Fruit fly (Drosophila melanogaster) whole organism, adult: ENCODE results near the gene ppk16.
A peak's percentile ranks its signal among the peaks of the same experiment; 100 is the strongest.

Experiments used
- CG11617 ChIP-seq: fragments of 200-800 bp; sonication (Bioruptor generic); optimal IDR thresholded peaks from 2 replicates; lab custom pipeline; 2017; ENCODE audit warnings: mild to moderate bottlenecking, missing biosample characterization, missing genetic modification reagents, missing genetic modification characterization
- CG12768 ChIP-seq: fragments of 200-800 bp; sonication (Bioruptor generic); optimal IDR thresholded peaks from 2 replicates; lab custom pipeline; 2017; ENCODE audit warnings: missing biosample characterization, missing genetic modification characterization, mild to moderate bottlenecking, moderate library complexity, missing genetic modification reagents
- CG14711 ChIP-seq: fragments of 200-800 bp; sonication (Bioruptor generic); optimal IDR thresholded peaks from 2 replicates; lab custom pipeline; 2018; ENCODE audit warnings: missing biosample characterization, mild to moderate bottlenecking, missing genetic modification characterization, moderate library complexity
- CG1620 ChIP-seq: fragments of 200-800 bp; sonication (Bioruptor generic); optimal IDR thresholded peaks from 2 replicates; lab custom pipeline; 2016; ENCODE audit warnings: missing biosample characterization, missing genetic modification characterization
- CG33017 ChIP-seq: fragments of 200-800 bp; sonication (Bioruptor generic); optimal IDR thresholded peaks from 2 replicates; lab custom pipeline; 2018; ENCODE audit warnings: missing biosample characterization, mild to moderate bottlenecking, missing genetic modification characterization, moderate library complexity
- CG5204 ChIP-seq: fragments of 200-800 bp; sonication (Bioruptor generic); optimal IDR thresholded peaks from 2 replicates; lab custom pipeline; 2016; ENCODE audit warnings: missing biosample characterization, missing genetic modification characterization
- CG7045 ChIP-seq: fragments of 200-800 bp; sonication (Bioruptor generic); optimal IDR thresholded peaks from 2 replicates; lab custom pipeline; 2017; ENCODE audit warnings: missing biosample characterization, mild to moderate bottlenecking, missing genetic modification characterization
- CG7101 ChIP-seq: fragments of 200-800 bp; sonication (Bioruptor generic); optimal IDR thresholded peaks from 2 replicates; lab custom pipeline; 2018; ENCODE audit warnings: missing biosample characterization, mild to moderate bottlenecking, missing genetic modification characterization, moderate library complexity
- Clk ChIP-seq: fragments of 200-800 bp; sonication (Bioruptor generic); optimal IDR thresholded peaks from 2 replicates; lab custom pipeline; 2017; ENCODE audit warnings: missing biosample characterization, missing genetic modification characterization
- Crg-1 ChIP-seq: fragments of 200-800 bp; sonication (Bioruptor generic); optimal IDR thresholded peaks from 2 replicates; lab custom pipeline; 2016; ENCODE audit warnings: missing biosample characterization, missing genetic modification characterization
- Hr96 ChIP-seq: fragments of 200-800 bp; sonication (Bioruptor generic); optimal IDR thresholded peaks from 2 replicates; lab custom pipeline; 2016; ENCODE audit warnings: missing biosample characterization, missing genetic modification characterization
- Mnt ChIP-seq: fragments of 200-800 bp; sonication (Bioruptor generic); optimal IDR thresholded peaks from 2 replicates; lab custom pipeline; 2016; ENCODE audit warnings: missing biosample characterization, mild to moderate bottlenecking, missing genetic modification characterization
- bab1 ChIP-seq: fragments of 200-800 bp; sonication (Bioruptor generic); optimal IDR thresholded peaks from 3 replicates; lab custom pipeline; 2019; ENCODE audit warnings: missing biosample characterization, mild to moderate bottlenecking, missing genetic modification characterization, moderate library complexity
- cic ChIP-seq: fragments of 200-800 bp; sonication (Bioruptor generic); optimal IDR thresholded peaks from 2 replicates; lab custom pipeline; 2017; ENCODE audit warnings: missing biosample characterization, mild to moderate bottlenecking, missing genetic modification characterization, moderate library complexity
- cnc ChIP-seq, 2 experiments: fragments of >200 bp; optimal IDR thresholded peaks; 2 replicates each; lab custom pipeline; 2017
- kay ChIP-seq: fragments of 200-800 bp; sonication (Bioruptor generic); peaks from one replicate; lab custom pipeline; 2016; ENCODE audit warnings: missing biosample characterization, missing genetic modification characterization, borderline replicate concordance
- ovo ChIP-seq: fragments of 200-800 bp; sonication (Bioruptor generic); optimal IDR thresholded peaks from 2 replicates; lab custom pipeline; 2016; ENCODE audit warnings: missing biosample characterization, missing genetic modification characterization
- pad ChIP-seq: fragments of 200-800 bp; sonication (Bioruptor generic); optimal IDR thresholded peaks from 3 replicates; lab custom pipeline; 2017; ENCODE audit warnings: missing biosample characterization, missing genetic modification characterization, mild to moderate bottlenecking, moderate library complexity, missing genetic modification reagents
- tj ChIP-seq: fragments of 200-800 bp; sonication (Bioruptor generic); optimal IDR thresholded peaks from 3 replicates; lab custom pipeline; 2017; ENCODE audit warnings: missing biosample characterization, mild to moderate bottlenecking, missing genetic modification characterization, moderate library complexity
- toe ChIP-seq: fragments of 200-800 bp; sonication (Bioruptor generic); optimal IDR thresholded peaks from 2 replicates; lab custom pipeline; 2016; ENCODE audit warnings: missing biosample characterization, missing genetic modification characterization

Gene ppk16

DNA sequence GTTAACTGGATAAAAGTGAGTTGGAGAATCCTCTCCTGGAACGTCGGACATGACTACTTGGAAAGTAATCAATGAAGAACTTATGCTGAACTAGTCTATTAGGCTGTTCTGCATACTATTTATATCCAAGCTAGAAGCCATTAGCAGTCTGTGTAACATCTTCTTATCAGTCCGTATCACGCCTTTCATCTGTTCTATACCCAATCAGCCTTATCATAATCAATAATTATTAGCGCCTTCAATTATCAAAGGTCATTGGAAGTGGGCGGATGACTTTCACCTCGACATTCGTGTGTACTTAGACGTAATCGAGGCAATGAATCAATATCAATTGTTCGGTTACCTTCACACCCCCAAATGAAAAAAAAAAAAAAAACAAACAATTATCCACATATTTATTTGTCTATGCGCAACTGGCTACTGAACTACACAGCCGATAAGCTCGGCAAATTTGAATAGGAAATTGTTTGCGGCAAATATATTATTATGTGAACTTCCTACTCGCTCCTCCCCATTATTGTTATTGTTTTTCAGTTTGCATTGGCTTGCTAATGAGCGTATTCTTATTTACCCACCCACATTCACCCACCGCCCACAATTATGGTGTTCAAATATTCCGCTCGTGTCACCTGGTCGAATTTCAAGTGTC lies at the start of gene ppk16, which contains the start of gene ppk11:
TSS of gene ppk16 (minus strand) at position 51 of the 649 bp plus-strand sequence.
TSS of gene ppk11 (minus strand) at position 51 of the 649 bp plus-strand sequence.
- TF ChIP-seq Crg-1 (peak; percentile 10), CG14711 (tag; lab: Kevin White, UChicago) (peak; percentile 16), ovo (GFP tag; lab: Kevin White, UChicago) (peak; percentile 2), kay (GFP tag; lab: Kevin White, UChicago) (peak; percentile 35), CG12768 (GFP tag; lab: Kevin White, UChicago) (no peak), Mnt (GFP tag; lab: Kevin White, UChicago) (peak; percentile 10), Clk (GFP tag; lab: Kevin White, UChicago) (no peak), tj (GFP tag; lab: Kevin White, UChicago) (no peak), CG5204 (GFP tag; lab: Kevin White, UChicago) (no peak), CG11617 (GFP tag; lab: Kevin White, UChicago) (peak; percentile 16), Hr96 (no peak), cnc (optimal IDR thresholded peaks at IDR 0.05; lab: Kevin White, UChicago) (no peak), CG33017 (tag; lab: Kevin White, UChicago) (no peak), CG7045 (no peak), CG7101 (tag; lab: Kevin White, UChicago) (peak; percentile 25), cic (GFP tag; lab: Kevin White, UChicago) (no peak), toe (GFP tag; lab: Kevin White, UChicago) (no peak), CG1620 (no peak), pad (GFP tag; lab: Kevin White, UChicago) (no peak), bab1 (GFP tag; lab: Kevin White, UChicago) (no peak)

DNA sequence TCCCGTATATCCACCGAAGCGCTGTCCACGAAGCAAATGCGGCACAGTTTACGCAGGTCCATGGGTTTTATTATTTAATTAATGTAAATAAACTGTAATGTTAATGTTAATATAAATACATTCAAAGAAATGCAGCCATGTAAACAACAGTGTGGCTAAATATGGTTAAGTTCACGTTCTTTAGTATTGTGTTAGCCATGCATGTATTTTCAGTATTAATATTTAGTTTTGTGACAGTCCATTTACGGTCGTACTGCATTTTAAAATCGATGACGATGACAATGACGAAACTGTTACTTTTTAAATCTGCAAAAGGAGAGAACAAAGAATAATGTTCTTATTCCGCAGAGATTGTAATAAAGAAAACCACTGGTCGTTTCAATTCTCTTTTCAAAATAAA lies 18.1 kb upstream of the ppk16 start, which contains the start of gene CG13123:
TSS of gene CG13123 (minus strand) at position 163 of the 400 bp plus-strand sequence.
- TF ChIP-seq CG7101 (tag; lab: Kevin White, UChicago), result no peak
- no peak for TF ChIP-seq CG5204 (GFP tag; lab: Kevin White, UChicago)
- TF ChIP-seq cic (GFP tag; lab: Kevin White, UChicago), result no peak
- TF ChIP-seq CG1620, result no peak
- TF ChIP-seq CG12768 (GFP tag; lab: Kevin White, UChicago), result no peak
- TF ChIP-seq CG14711 (tag; lab: Kevin White, UChicago), result peak; percentile 67
- TF ChIP-seq tj (GFP tag; lab: Kevin White, UChicago), result peak; percentile 34
- TF ChIP-seq toe (GFP tag; lab: Kevin White, UChicago), result no peak
- TF ChIP-seq Clk (GFP tag; lab: Kevin White, UChicago), result no peak
- no peak for TF ChIP-seq CG7045
- peak; percentile 46 for TF ChIP-seq bab1 (GFP tag; lab: Kevin White, UChicago)

DNA sequence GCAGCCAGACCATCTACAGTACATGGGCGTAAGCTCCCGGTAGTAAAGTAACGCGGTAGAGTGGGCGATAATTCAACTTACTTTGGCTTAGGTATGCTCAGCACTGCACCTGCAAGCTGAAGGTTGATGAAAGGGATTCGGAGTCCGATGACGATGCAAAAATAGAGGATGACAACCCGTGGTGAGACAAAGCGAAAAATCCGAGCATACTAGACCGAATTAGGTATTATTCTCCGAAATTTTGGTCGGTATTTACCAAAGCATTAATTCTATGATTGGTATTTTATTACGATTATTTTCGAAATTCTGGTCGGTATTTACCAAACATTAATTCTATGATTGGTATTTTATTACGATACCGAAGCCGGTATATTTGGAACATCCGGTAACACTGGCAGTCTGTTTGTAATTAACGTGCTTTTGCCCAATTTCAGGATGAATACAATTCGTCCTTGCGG lies 15.7 kb upstream of the ppk16 start, which contains the start of gene CG4036:
TSS of gene CG4036 (plus strand) at position 348 of the 458 bp plus-strand sequence.
- TF ChIP-seq Hr96 (no peak), Mnt (GFP tag; lab: Kevin White, UChicago) (peak; percentile 1), CG11617 (GFP tag; lab: Kevin White, UChicago) (no peak), Crg-1 (no peak), ovo (GFP tag; lab: Kevin White, UChicago) (no peak), Clk (GFP tag; lab: Kevin White, UChicago) (no peak), CG33017 (tag; lab: Kevin White, UChicago) (no peak), cnc (optimal IDR thresholded peaks at IDR 0.05; lab: Kevin White, UChicago) (peak; percentile 85 to 94), CG5204 (GFP tag; lab: Kevin White, UChicago) (no peak), bab1 (GFP tag; lab: Kevin White, UChicago) (peak; percentile 57), CG7101 (tag; lab: Kevin White, UChicago) (peak; percentile 16), CG1620 (no peak), pad (GFP tag; lab: Kevin White, UChicago) (no peak), toe (GFP tag; lab: Kevin White, UChicago) (no peak), CG14711 (tag; lab: Kevin White, UChicago) (no peak), kay (GFP tag; lab: Kevin White, UChicago) (no peak), tj (GFP tag; lab: Kevin White, UChicago) (peak; percentile 62), cic (GFP tag; lab: Kevin White, UChicago) (peak; percentile 27), CG12768 (GFP tag; lab: Kevin White, UChicago) (no peak), CG7045 (no peak)

DNA sequence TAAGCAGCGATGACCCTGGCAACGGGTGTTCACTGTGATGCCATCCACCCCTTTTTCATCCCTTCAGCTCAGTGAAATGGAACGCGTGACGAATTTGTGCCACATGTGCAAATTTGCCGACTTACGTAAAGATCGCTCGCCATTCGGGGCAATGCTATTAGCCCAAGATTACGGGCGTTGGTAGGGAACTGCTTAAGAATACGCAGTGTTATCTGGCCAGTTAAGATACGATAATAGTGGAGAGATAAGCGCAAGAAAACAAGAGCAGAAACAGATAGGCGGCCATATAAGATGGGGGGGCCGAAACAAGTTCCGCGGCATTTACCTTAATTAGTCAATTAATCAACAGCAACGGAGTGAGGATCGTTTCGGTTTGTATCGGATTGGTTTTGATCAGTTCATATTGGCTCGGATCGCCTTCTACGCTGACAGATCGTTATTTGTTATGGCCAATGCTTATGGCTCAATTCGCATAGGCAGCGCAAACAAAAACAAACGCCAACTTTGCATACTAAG lies 11.1 kb upstream of the ppk16 start:
- no peak for TF ChIP-seq cnc (optimal IDR thresholded peaks at IDR 0.05; lab: Kevin White, UChicago)
- TF ChIP-seq ovo (GFP tag; lab: Kevin White, UChicago), result no peak
- TF ChIP-seq cic (GFP tag; lab: Kevin White, UChicago), result peak; percentile 78
- no peak for TF ChIP-seq CG14711 (tag; lab: Kevin White, UChicago)
- peak; percentile 55 for TF ChIP-seq CG12768 (GFP tag; lab: Kevin White, UChicago)
- peak; percentile 14 for TF ChIP-seq pad (GFP tag; lab: Kevin White, UChicago)
- peak; percentile 56 for TF ChIP-seq CG11617 (GFP tag; lab: Kevin White, UChicago)
- no peak for TF ChIP-seq Clk (GFP tag; lab: Kevin White, UChicago)
- no peak for TF ChIP-seq kay (GFP tag; lab: Kevin White, UChicago)
- TF ChIP-seq CG1620, result peak; percentile 17
- no peak for TF ChIP-seq bab1 (GFP tag; lab: Kevin White, UChicago)
- peak; percentile 40 for TF ChIP-seq tj (GFP tag; lab: Kevin White, UChicago)
- peak; percentile 31 for TF ChIP-seq CG7101 (tag; lab: Kevin White, UChicago)
- no peak for TF ChIP-seq toe (GFP tag; lab: Kevin White, UChicago)
- peak; percentile 79 for TF ChIP-seq Mnt (GFP tag; lab: Kevin White, UChicago)
- TF ChIP-seq Hr96, result no peak
- no peak for TF ChIP-seq CG5204 (GFP tag; lab: Kevin White, UChicago)
- peak; percentile 48 for TF ChIP-seq CG33017 (tag; lab: Kevin White, UChicago)
- TF ChIP-seq CG7045, result peak; percentile 38
- peak; percentile 2 for TF ChIP-seq Crg-1
